Worm (Caenorhabditis elegans) whole organism, L3 larva: ENCODE results near the gene dmsr-14.
A peak's percentile ranks its signal among the peaks of the same experiment; 100 is the strongest.

ENCODE experiments used
- ZK546.5 ChIP-seq: sonication (generic microtip); optimal IDR thresholded peaks from 2 replicates; lab custom pipeline; 2017; ENCODE audit warnings: missing biosample characterization, missing genetic modification characterization
- ama-1 ChIP-seq: fragments of 150-350 bp; optimal IDR thresholded peaks from 2 replicates; lab custom pipeline; 2018
- ceh-82 ChIP-seq: fragments of 150-350 bp; optimal IDR thresholded peaks from 2 replicates; lab custom pipeline; 2014; ENCODE audit warnings: missing biosample characterization, missing genetic modification characterization
- ceh-9 ChIP-seq: sonication (generic microtip); optimal IDR thresholded peaks from 2 replicates; lab custom pipeline; 2018; ENCODE audit warnings: missing biosample characterization, missing genetic modification characterization
- elt-1 ChIP-seq: fragments of 150-350 bp; optimal IDR thresholded peaks from 2 replicates; lab custom pipeline; 2014; ENCODE audit warnings: missing biosample characterization, missing genetic modification characterization
- elt-2 ChIP-seq: sonication (generic microtip); optimal IDR thresholded peaks from 2 replicates; lab custom pipeline; 2016; ENCODE audit warnings: missing genetic modification reagents, mild to moderate bottlenecking, missing genetic modification characterization, missing compliant biosample characterization
- eor-1 ChIP-seq, 2 experiments: fragments of 150-350 bp; optimal IDR thresholded peaks; 2 replicates each; lab custom pipeline; 2014 to 2018; ENCODE audit warnings: missing biosample characterization in 2 of 2, missing genetic modification characterization in 2 of 2
- fkh-10 ChIP-seq: sonication (generic microtip); optimal IDR thresholded peaks from 2 replicates; lab custom pipeline; 2017; ENCODE audit warnings: missing biosample characterization, missing genetic modification reagents, missing genetic modification characterization
- fkh-2 ChIP-seq: fragments of 150-350 bp; optimal IDR thresholded peaks from 2 replicates; lab custom pipeline; 2014; ENCODE audit warnings: missing biosample characterization, missing genetic modification reagents, missing genetic modification characterization
- hmg-11 ChIP-seq: sonication (generic microtip); optimal IDR thresholded peaks from 2 replicates; lab custom pipeline; 2016; ENCODE audit warnings: missing genetic modification characterization, missing compliant biosample characterization
- jun-1 ChIP-seq: fragments of 150-350 bp; optimal IDR thresholded peaks from 2 replicates; lab custom pipeline; 2014; ENCODE audit warnings: missing biosample characterization, missing genetic modification reagents, missing genetic modification characterization
- lsy-12 ChIP-seq: sonication (generic microtip); optimal IDR thresholded peaks from 2 replicates; lab custom pipeline; 2016; ENCODE audit warnings: mild to moderate bottlenecking, missing genetic modification characterization, missing compliant biosample characterization
- mml-1 ChIP-seq: fragments of 150-350 bp; sonication (generic microtip); optimal IDR thresholded peaks from 3 replicates; lab custom pipeline; 2014; ENCODE audit warnings: missing biosample characterization, missing genetic modification characterization
- nfya-1 ChIP-seq: sonication (generic microtip); optimal IDR thresholded peaks from 2 replicates; lab custom pipeline; 2017; ENCODE audit warnings: missing genetic modification characterization, mild to moderate bottlenecking, missing compliant biosample characterization, antibody characterized with exemption, moderate library complexity; ENCODE audit not compliant: insufficient read depth
- nhr-11 ChIP-seq: fragments of 150-350 bp; optimal IDR thresholded peaks from 2 replicates; lab custom pipeline; 2014; ENCODE audit warnings: missing biosample characterization, missing genetic modification characterization
- nhr-12 ChIP-seq: fragments of 150-350 bp; optimal IDR thresholded peaks from 2 replicates; lab custom pipeline; 2014; ENCODE audit warnings: missing biosample characterization, missing genetic modification characterization
- nhr-23 ChIP-seq: fragments of 150-350 bp; optimal IDR thresholded peaks from 2 replicates; lab custom pipeline; 2014; ENCODE audit warnings: missing biosample characterization, missing genetic modification reagents, missing genetic modification characterization
- nhr-237 ChIP-seq: fragments of 150-350 bp; optimal IDR thresholded peaks from 2 replicates; lab custom pipeline; 2014; ENCODE audit warnings: missing biosample characterization, missing genetic modification characterization
- nhr-25 ChIP-seq: sonication (generic microtip); optimal IDR thresholded peaks from 2 replicates; lab custom pipeline; 2017; ENCODE audit warnings: missing biosample characterization, missing genetic modification characterization
- nhr-28 ChIP-seq: fragments of 150-350 bp; optimal IDR thresholded peaks from 2 replicates; lab custom pipeline; 2014; ENCODE audit warnings: missing biosample characterization, missing genetic modification characterization
- nhr-43 ChIP-seq: sonication (generic microtip); optimal IDR thresholded peaks from 2 replicates; lab custom pipeline; 2016; ENCODE audit warnings: mild to moderate bottlenecking, missing genetic modification characterization, missing compliant biosample characterization; ENCODE audit not compliant: poor library complexity, severe bottlenecking
- nhr-67 ChIP-seq: fragments of 150-350 bp; optimal IDR thresholded peaks from 2 replicates; lab custom pipeline; 2014; ENCODE audit warnings: missing biosample characterization, missing genetic modification characterization
- nhr-77 ChIP-seq: fragments of 150-350 bp; optimal IDR thresholded peaks from 2 replicates; lab custom pipeline; 2014; ENCODE audit warnings: missing biosample characterization, missing genetic modification characterization
- pha-4 ChIP-seq: fragments of 150-350 bp; optimal IDR thresholded peaks from 2 replicates; lab custom pipeline; 2014; ENCODE audit warnings: missing biosample characterization, missing genetic modification reagents, missing genetic modification characterization
- pqm-1 ChIP-seq: fragments of 150-350 bp; optimal IDR thresholded peaks from 2 replicates; lab custom pipeline; 2017; ENCODE audit warnings: missing biosample characterization, missing genetic modification characterization, inconsistent platforms
- sea-2 ChIP-seq: fragments of 150-350 bp; sonication (generic microtip); optimal IDR thresholded peaks from 4 replicates; lab custom pipeline; 2014; ENCODE audit warnings: missing biosample characterization, missing genetic modification reagents, missing genetic modification characterization
- skn-1 ChIP-seq: fragments of 150-350 bp; optimal IDR thresholded peaks from 2 replicates; lab custom pipeline; 2014; ENCODE audit warnings: missing biosample characterization, missing genetic modification characterization
- tbx-2 ChIP-seq: sonication (generic microtip); optimal IDR thresholded peaks from 2 replicates; lab custom pipeline; 2016; ENCODE audit warnings: mild to moderate bottlenecking, missing genetic modification characterization, missing compliant biosample characterization
- unc-62 ChIP-seq: fragments of 150-350 bp; sonication (generic microtip); optimal IDR thresholded peaks from 4 replicates; lab custom pipeline; 2014; ENCODE audit warnings: missing biosample characterization, missing genetic modification reagents, missing genetic modification characterization
- ztf-11 ChIP-seq: fragments of 150-350 bp; optimal IDR thresholded peaks from 2 replicates; lab custom pipeline; 2014; ENCODE audit warnings: missing biosample characterization, missing genetic modification characterization

Gene dmsr-14

DNA sequence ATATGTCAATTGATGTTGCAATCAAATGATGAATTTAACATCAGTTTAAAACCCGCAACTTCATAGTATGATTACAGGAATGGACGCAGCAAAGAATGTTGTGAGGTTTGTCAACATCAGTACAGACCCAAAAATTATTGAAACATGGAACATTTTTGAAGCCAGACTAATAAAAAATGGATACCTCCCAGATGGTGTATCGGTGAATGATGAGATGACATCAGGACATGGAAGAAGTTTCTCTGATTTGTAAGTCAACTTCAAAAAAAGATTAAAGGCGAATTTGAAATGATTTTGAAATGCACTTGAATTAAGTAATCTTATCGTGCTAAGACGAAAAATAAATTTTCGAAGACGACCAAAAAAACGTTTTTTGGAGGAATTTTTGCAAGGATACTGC lies 3.2 kb downstream of the dmsr-14 start:
- TF ChIP-seq elt-2 (tag; lab: Kevin White, UChicago) (no peak), nhr-237 (tag; lab: Kevin White, UChicago) (no peak), ceh-82 (tag; lab: Kevin White, UChicago) (no peak)

DNA sequence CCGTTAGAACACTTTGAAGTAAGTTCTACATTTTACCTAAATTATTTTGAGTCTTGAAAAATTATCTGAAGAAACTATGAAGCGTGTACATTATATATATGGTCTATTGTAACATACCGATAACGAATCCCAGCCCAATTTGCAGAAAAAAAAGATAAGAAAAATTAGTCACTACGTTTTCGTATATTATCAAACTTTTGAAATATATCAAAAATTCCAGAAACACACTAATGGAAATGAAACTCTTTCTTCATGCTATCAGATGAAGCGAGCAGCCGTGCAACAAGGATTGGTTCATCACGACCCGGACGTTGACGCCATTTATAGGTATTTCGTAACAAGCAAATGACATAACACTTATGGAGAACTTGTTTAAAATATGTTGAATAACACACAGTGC lies 5.2 kb downstream of the dmsr-14 start:
- TF ChIP-seq pqm-1 (tag; lab: Kevin White, UChicago): peak; percentile 77
- no peak for TF ChIP-seq ceh-9 (tag; lab: Kevin White, UChicago)
- TF ChIP-seq elt-2 (tag; lab: Kevin White, UChicago): peak; percentile 77
- no peak for TF ChIP-seq jun-1
- no peak for TF ChIP-seq ceh-82 (tag; lab: Kevin White, UChicago)

- TF ChIP-seq nhr-77 (tag; lab: Kevin White, UChicago) (no peak), pqm-1 (tag; lab: Kevin White, UChicago) (peak; percentile 21), pha-4 (tag; lab: Kevin White, UChicago) (peak; percentile 11), elt-2 (tag; lab: Kevin White, UChicago) (peak; percentile 54)
These were observed 7.0 kb downstream of the dmsr-14 start for ce11 chrV:6810091-6810490.

DNA sequence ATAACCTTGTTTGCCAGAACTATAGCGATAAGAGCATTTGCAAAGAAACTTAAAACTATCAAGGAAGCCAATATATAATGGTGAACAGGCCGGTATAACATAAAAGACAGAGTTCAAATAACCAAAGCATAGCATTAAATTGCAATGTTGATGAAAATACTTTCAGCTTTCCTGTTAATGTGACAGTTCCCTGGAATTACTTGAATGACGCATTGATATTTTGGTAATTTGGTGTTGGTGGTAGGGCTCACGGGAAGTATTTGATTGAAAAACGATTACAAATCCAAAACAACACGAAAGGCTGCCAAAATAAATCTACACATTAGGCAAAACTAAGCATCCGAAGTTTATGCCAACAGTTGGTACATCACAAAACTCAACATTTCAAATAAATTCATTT lies 8.1 kb downstream of the dmsr-14 start, which contains the start of gene dmsr-16:
Gene dmsr-16, minus strand, starts transcription at position 101 of the 400 bp plus-strand sequence.
- TF ChIP-seq nhr-23 (tag; lab: Kevin White, UChicago) (no peak), nhr-12 (tag; lab: Kevin White, UChicago) (no peak), eor-1 (tag; optimal IDR thresholded peaks at IDR 0.05; lab: Kevin White, UChicago) (no peak), fkh-10 (GFP tag; lab: Kevin White, UChicago) (no peak), nhr-77 (tag; lab: Kevin White, UChicago) (no peak), ztf-11 (tag; lab: Kevin White, UChicago) (no peak)
- TF ChIP-seq, all 47 proteins: peak for 0

DNA sequence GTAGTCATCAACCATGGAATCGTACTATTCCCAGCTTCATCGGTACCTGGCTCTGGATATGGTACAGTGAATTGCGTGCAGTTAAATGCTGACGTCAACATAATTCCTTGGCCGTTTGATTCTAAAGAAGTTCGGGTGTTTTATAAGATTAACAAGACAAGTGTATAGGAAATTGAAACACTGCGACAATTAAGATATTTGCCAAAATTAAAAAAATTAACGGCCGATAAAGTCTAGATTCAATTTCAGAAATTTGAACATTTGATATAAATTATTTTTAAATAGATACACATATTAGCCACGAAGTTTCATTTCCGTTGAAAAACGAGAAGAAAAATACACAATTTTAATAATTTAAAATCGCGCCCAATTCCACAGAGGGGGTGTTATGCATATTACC lies 10.7 kb downstream of the dmsr-14 start, which contains the start of gene dmsr-12:
Gene dmsr-12, minus strand, starts transcription at position 101 of the 400 bp plus-strand sequence.
- TF ChIP-seq ceh-82 (tag; lab: Kevin White, UChicago) (no peak), sea-2 (GFP tag; lab: Kevin White, UChicago) (no peak), jun-1 (no peak), hmg-11 (no peak), ZK546.5 (no peak), mml-1 (tag; lab: Kevin White, UChicago) (no peak), ceh-9 (tag; lab: Kevin White, UChicago) (no peak), ama-1 (lab: Kevin White, UChicago) (no peak), nhr-23 (tag; lab: Kevin White, UChicago) (no peak), unc-62 (no peak), lsy-12 (tag; lab: Kevin White, UChicago) (no peak), skn-1 (tag; lab: Kevin White, UChicago) (no peak), nhr-67 (no peak), nhr-77 (tag; lab: Kevin White, UChicago) (no peak)

ce11 chrV:6803992-6804391 lies 13.1 kb downstream of the dmsr-14 start, which contains the start of gene dmsr-11:
dmsr-11 (minus strand) TSS chrV:6804092.
- no peak for TF ChIP-seq ZK546.5
- no peak for TF ChIP-seq nfya-1 (tag; lab: Kevin White, UChicago)
- TF ChIP-seq fkh-10 (GFP tag; lab: Kevin White, UChicago): no peak
- TF ChIP-seq nhr-25: no peak
- no peak for TF ChIP-seq tbx-2 (tag; lab: Kevin White, UChicago)
- no peak for TF ChIP-seq fkh-2
- no peak for TF ChIP-seq skn-1 (tag; lab: Kevin White, UChicago)
- no peak for TF ChIP-seq elt-1 (tag; lab: Kevin White, UChicago)
- TF ChIP-seq mml-1 (tag; lab: Kevin White, UChicago): no peak
- no peak for TF ChIP-seq nhr-43 (tag; lab: Kevin White, UChicago)
- TF ChIP-seq jun-1: no peak
- no peak for TF ChIP-seq nhr-28
- TF ChIP-seq sea-2 (GFP tag; lab: Kevin White, UChicago): no peak
- TF ChIP-seq nhr-11 (tag; lab: Kevin White, UChicago): no peak
- no peak for TF ChIP-seq unc-62
